Worm (Caenorhabditis elegans) whole organism, L3 larva: ENCODE results near the gene C09F5.1.
A peak's percentile ranks its signal among the peaks of the same experiment; 100 is the strongest.

Source experiments
- R02D3.7 ChIP-seq: fragments of 150-350 bp; optimal IDR thresholded peaks from 2 replicates; lab custom pipeline; 2014; ENCODE audit warnings: missing biosample characterization, missing genetic modification characterization
- ZK546.5 ChIP-seq: sonication (generic microtip); optimal IDR thresholded peaks from 2 replicates; lab custom pipeline; 2017; ENCODE audit warnings: missing biosample characterization, missing genetic modification characterization
- aly-2 ChIP-seq: fragments of 150-350 bp; optimal IDR thresholded peaks from 2 replicates; lab custom pipeline; 2014; ENCODE audit warnings: missing biosample characterization, missing genetic modification characterization
- ama-1 ChIP-seq: fragments of 150-350 bp; optimal IDR thresholded peaks from 2 replicates; lab custom pipeline; 2018
- ceh-16 ChIP-seq: sonication (generic microtip); optimal IDR thresholded peaks from 2 replicates; lab custom pipeline; 2017; ENCODE audit warnings: missing biosample characterization, missing genetic modification characterization
- ceh-28 ChIP-seq: fragments of 150-350 bp; optimal IDR thresholded peaks from 2 replicates; lab custom pipeline; 2014; ENCODE audit warnings: missing biosample characterization, missing genetic modification reagents, missing genetic modification characterization
- ceh-82 ChIP-seq: fragments of 150-350 bp; optimal IDR thresholded peaks from 2 replicates; lab custom pipeline; 2014; ENCODE audit warnings: missing biosample characterization, missing genetic modification characterization
- ceh-9 ChIP-seq: sonication (generic microtip); optimal IDR thresholded peaks from 2 replicates; lab custom pipeline; 2018; ENCODE audit warnings: missing biosample characterization, missing genetic modification characterization
- daf-12 ChIP-seq: fragments of 150-350 bp; optimal IDR thresholded peaks from 2 replicates; lab custom pipeline; 2014; ENCODE audit warnings: missing biosample characterization, missing genetic modification reagents, missing genetic modification characterization
- egl-27 ChIP-seq: sonication (generic microtip); optimal IDR thresholded peaks from 4 replicates; lab custom pipeline; 2017; ENCODE audit warnings: missing biosample characterization, missing genetic modification reagents, missing genetic modification characterization
- egl-5 ChIP-seq: fragments of 150-350 bp; optimal IDR thresholded peaks from 2 replicates; lab custom pipeline; 2017; ENCODE audit warnings: missing biosample characterization, missing genetic modification reagents, missing genetic modification characterization, inconsistent platforms
- elt-1 ChIP-seq: fragments of 150-350 bp; optimal IDR thresholded peaks from 2 replicates; lab custom pipeline; 2014; ENCODE audit warnings: missing biosample characterization, missing genetic modification characterization
- elt-2 ChIP-seq: sonication (generic microtip); optimal IDR thresholded peaks from 2 replicates; lab custom pipeline; 2016; ENCODE audit warnings: missing genetic modification reagents, mild to moderate bottlenecking, missing genetic modification characterization, missing compliant biosample characterization
- elt-3 ChIP-seq, 3 experiments: fragments of 150-350 bp in 1 of 3; sonication (generic microtip) in 2 of 3; optimal IDR thresholded peaks; 2 replicates in 2 of 3; 4 replicates in 1 of 3; lab custom pipeline; 2014 to 2017; ENCODE audit warnings: missing biosample characterization in 3 of 3, missing genetic modification characterization in 3 of 3
- eor-1 ChIP-seq, 2 experiments: fragments of 150-350 bp; optimal IDR thresholded peaks; 2 replicates each; lab custom pipeline; 2014 to 2018; ENCODE audit warnings: missing biosample characterization in 2 of 2, missing genetic modification characterization in 2 of 2
- fkh-10 ChIP-seq: sonication (generic microtip); optimal IDR thresholded peaks from 2 replicates; lab custom pipeline; 2017; ENCODE audit warnings: missing biosample characterization, missing genetic modification reagents, missing genetic modification characterization
- fkh-2 ChIP-seq: fragments of 150-350 bp; optimal IDR thresholded peaks from 2 replicates; lab custom pipeline; 2014; ENCODE audit warnings: missing biosample characterization, missing genetic modification reagents, missing genetic modification characterization
- fos-1 ChIP-seq: fragments of 150-350 bp; optimal IDR thresholded peaks from 2 replicates; lab custom pipeline; 2014; ENCODE audit warnings: missing biosample characterization, missing genetic modification characterization
- hmg-11 ChIP-seq: sonication (generic microtip); optimal IDR thresholded peaks from 2 replicates; lab custom pipeline; 2016; ENCODE audit warnings: missing genetic modification characterization, missing compliant biosample characterization
- jun-1 ChIP-seq: fragments of 150-350 bp; optimal IDR thresholded peaks from 2 replicates; lab custom pipeline; 2014; ENCODE audit warnings: missing biosample characterization, missing genetic modification reagents, missing genetic modification characterization
- lin-15B ChIP-seq: fragments of 150-350 bp; optimal IDR thresholded peaks from 2 replicates; lab custom pipeline; 2014; ENCODE audit warnings: missing biosample characterization, missing genetic modification characterization
- lin-39 ChIP-seq: fragments of 150-350 bp; optimal IDR thresholded peaks from 2 replicates; lab custom pipeline; 2018; ENCODE audit warnings: missing biosample characterization, missing genetic modification reagents, missing genetic modification characterization
- lsy-12 ChIP-seq: sonication (generic microtip); optimal IDR thresholded peaks from 2 replicates; lab custom pipeline; 2016; ENCODE audit warnings: mild to moderate bottlenecking, missing genetic modification characterization, missing compliant biosample characterization
- mdl-1 ChIP-seq: fragments of 150-350 bp; optimal IDR thresholded peaks from 2 replicates; lab custom pipeline; 2014; ENCODE audit warnings: missing biosample characterization, missing genetic modification characterization
- nfya-1 ChIP-seq: sonication (generic microtip); optimal IDR thresholded peaks from 2 replicates; lab custom pipeline; 2017; ENCODE audit warnings: missing genetic modification characterization, mild to moderate bottlenecking, missing compliant biosample characterization, antibody characterized with exemption, moderate library complexity; ENCODE audit not compliant: insufficient read depth
- nhr-11 ChIP-seq: fragments of 150-350 bp; optimal IDR thresholded peaks from 2 replicates; lab custom pipeline; 2014; ENCODE audit warnings: missing biosample characterization, missing genetic modification characterization
- nhr-12 ChIP-seq: fragments of 150-350 bp; optimal IDR thresholded peaks from 2 replicates; lab custom pipeline; 2014; ENCODE audit warnings: missing biosample characterization, missing genetic modification characterization
- nhr-23 ChIP-seq: fragments of 150-350 bp; optimal IDR thresholded peaks from 2 replicates; lab custom pipeline; 2014; ENCODE audit warnings: missing biosample characterization, missing genetic modification reagents, missing genetic modification characterization
- nhr-237 ChIP-seq: fragments of 150-350 bp; optimal IDR thresholded peaks from 2 replicates; lab custom pipeline; 2014; ENCODE audit warnings: missing biosample characterization, missing genetic modification characterization
- nhr-25 ChIP-seq: sonication (generic microtip); optimal IDR thresholded peaks from 2 replicates; lab custom pipeline; 2017; ENCODE audit warnings: missing biosample characterization, missing genetic modification characterization
- nhr-28 ChIP-seq: fragments of 150-350 bp; optimal IDR thresholded peaks from 2 replicates; lab custom pipeline; 2014; ENCODE audit warnings: missing biosample characterization, missing genetic modification characterization
- nhr-43 ChIP-seq: sonication (generic microtip); optimal IDR thresholded peaks from 2 replicates; lab custom pipeline; 2016; ENCODE audit warnings: mild to moderate bottlenecking, missing genetic modification characterization, missing compliant biosample characterization; ENCODE audit not compliant: poor library complexity, severe bottlenecking
- nhr-67 ChIP-seq: fragments of 150-350 bp; optimal IDR thresholded peaks from 2 replicates; lab custom pipeline; 2014; ENCODE audit warnings: missing biosample characterization, missing genetic modification characterization
- nhr-77 ChIP-seq: fragments of 150-350 bp; optimal IDR thresholded peaks from 2 replicates; lab custom pipeline; 2014; ENCODE audit warnings: missing biosample characterization, missing genetic modification characterization
- pha-4 ChIP-seq: fragments of 150-350 bp; optimal IDR thresholded peaks from 2 replicates; lab custom pipeline; 2014; ENCODE audit warnings: missing biosample characterization, missing genetic modification reagents, missing genetic modification characterization
- pqm-1 ChIP-seq: fragments of 150-350 bp; optimal IDR thresholded peaks from 2 replicates; lab custom pipeline; 2017; ENCODE audit warnings: missing biosample characterization, missing genetic modification characterization, inconsistent platforms
- sea-2 ChIP-seq: fragments of 150-350 bp; sonication (generic microtip); optimal IDR thresholded peaks from 4 replicates; lab custom pipeline; 2014; ENCODE audit warnings: missing biosample characterization, missing genetic modification reagents, missing genetic modification characterization
- skn-1 ChIP-seq: fragments of 150-350 bp; optimal IDR thresholded peaks from 2 replicates; lab custom pipeline; 2014; ENCODE audit warnings: missing biosample characterization, missing genetic modification characterization
- snpc-4 ChIP-seq: fragments of 150-350 bp; optimal IDR thresholded peaks from 2 replicates; lab custom pipeline; 2014; ENCODE audit warnings: missing biosample characterization, missing genetic modification characterization
- tbx-2 ChIP-seq: sonication (generic microtip); optimal IDR thresholded peaks from 2 replicates; lab custom pipeline; 2016; ENCODE audit warnings: mild to moderate bottlenecking, missing genetic modification characterization, missing compliant biosample characterization
- unc-39 ChIP-seq: sonication (generic microtip); optimal IDR thresholded peaks from 4 replicates; lab custom pipeline; 2017; ENCODE audit warnings: missing biosample characterization, missing genetic modification characterization
- unc-62 ChIP-seq: fragments of 150-350 bp; sonication (generic microtip); optimal IDR thresholded peaks from 4 replicates; lab custom pipeline; 2014; ENCODE audit warnings: missing biosample characterization, missing genetic modification reagents, missing genetic modification characterization
- zag-1 ChIP-seq: fragments of 150-350 bp; optimal IDR thresholded peaks from 2 replicates; lab custom pipeline; 2014; ENCODE audit warnings: missing biosample characterization, missing genetic modification characterization
- ztf-11 ChIP-seq: fragments of 150-350 bp; optimal IDR thresholded peaks from 2 replicates; lab custom pipeline; 2014; ENCODE audit warnings: missing biosample characterization, missing genetic modification characterization
- ztf-4 ChIP-seq: fragments of 150-350 bp; optimal IDR thresholded peaks from 2 replicates; lab custom pipeline; 2014; ENCODE audit warnings: missing biosample characterization, missing genetic modification characterization

The C09F5.1 gene

ce11 chrIII:626091-626490 is 32.4 kb upstream of the C09F5.1 start:
- TF ChIP-seq jun-1 (tag; lab: Kevin White, UChicago) (no peak), sea-2 (GFP tag; lab: Kevin White, UChicago) (no peak), zag-1 (no peak), fkh-10 (no peak), ztf-4 (tag; lab: Kevin White, UChicago) (no peak), nhr-23 (tag; lab: Kevin White, UChicago) (no peak), snpc-4 (tag; lab: Kevin White, UChicago) (no peak), ama-1 (no peak), nhr-77 (tag; lab: Kevin White, UChicago) (no peak), daf-12 (no peak), nhr-67 (no peak), ceh-16 (tag; lab: Kevin White, UChicago) (no peak), egl-27 (no peak), nhr-11 (tag; lab: Kevin White, UChicago) (no peak), mdl-1 (tag; lab: Kevin White, UChicago) (no peak), nhr-25 (no peak), ceh-28 (tag; lab: Kevin White, UChicago) (no peak), nhr-237 (tag; lab: Kevin White, UChicago) (no peak)

- no peak for TF ChIP-seq skn-1 (tag; lab: Kevin White, UChicago)
Observed at ce11 chrIII:627838-628237, 30.7 kb upstream of the C09F5.1 start, which contains the start of gene T19C3.5. Gene T19C3.5, minus strand, starts transcription at chrIII:627938.

DNA sequence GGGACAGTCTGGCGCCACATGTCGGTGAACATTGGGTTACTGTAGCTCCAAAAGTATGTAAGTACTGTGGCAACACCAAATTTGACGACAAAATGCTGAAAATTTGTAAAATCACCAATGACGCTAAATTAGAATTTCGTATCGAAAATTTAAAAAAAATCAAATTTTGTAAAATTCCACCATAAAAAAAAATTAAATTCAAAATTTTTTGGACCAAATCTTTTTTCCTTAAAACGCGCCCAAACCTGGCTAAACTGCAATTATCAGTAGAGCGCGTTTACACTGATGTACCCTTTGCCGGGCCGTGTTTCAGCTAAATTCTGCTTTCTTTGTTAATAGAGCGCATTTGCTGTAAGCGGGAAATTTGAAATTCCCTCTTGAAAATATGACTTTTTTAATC is 27.1 kb upstream of the C09F5.1 start, which contains the start of gene T19C3.6:
TSS of gene T19C3.6 (minus strand) at position 101 of the 400 bp plus-strand sequence.
- TF ChIP-seq egl-5 (tag; lab: Kevin White, UChicago) (no peak), egl-27 (no peak), jun-1 (tag; lab: Kevin White, UChicago) (no peak), nhr-28 (tag; lab: Kevin White, UChicago) (no peak), elt-1 (tag; lab: Kevin White, UChicago) (no peak), fos-1 (tag; lab: Kevin White, UChicago) (no peak)

- TF ChIP-seq aly-2 (tag; lab: Kevin White, UChicago) (no peak), ceh-82 (tag; lab: Kevin White, UChicago) (no peak), ceh-9 (tag; lab: Kevin White, UChicago) (no peak), jun-1 (tag; lab: Kevin White, UChicago) (no peak), R02D3.7 (tag; lab: Kevin White, UChicago) (no peak), nhr-23 (tag; lab: Kevin White, UChicago) (peak; percentile 23), nhr-67 (no peak), tbx-2 (tag; lab: Kevin White, UChicago) (no peak), daf-12 (no peak), nhr-25 (no peak), ZK546.5 (tag; lab: Kevin White, UChicago) (no peak), lin-39 (tag; lab: Kevin White, UChicago) (peak; percentile 8), elt-3 (tag; optimal IDR thresholded peaks at IDR 0.05; lab: Kevin White, UChicago) (no peak), nhr-12 (no peak), skn-1 (tag; lab: Kevin White, UChicago) (no peak), fos-1 (tag; lab: Kevin White, UChicago) (no peak), hmg-11 (peak; percentile 56), pha-4 (tag; lab: Kevin White, UChicago) (peak; percentile 46), eor-1 (tag; optimal IDR thresholded peaks at IDR 0.05; lab: Kevin White, UChicago) (no peak), snpc-4 (tag; lab: Kevin White, UChicago) (peak; percentile 11), nhr-11 (tag; lab: Kevin White, UChicago) (no peak), fkh-2 (tag; lab: Kevin White, UChicago) (no peak), egl-5 (tag; lab: Kevin White, UChicago) (no peak), ama-1 (no peak), elt-1 (tag; lab: Kevin White, UChicago) (no peak), egl-27 (no peak), nhr-237 (tag; lab: Kevin White, UChicago) (no peak), nhr-43 (tag; lab: Kevin White, UChicago) (no peak), unc-62 (GFP tag; lab: Kevin White, UChicago) (no peak), ztf-11 (tag; lab: Kevin White, UChicago) (no peak), unc-39 (tag; lab: Kevin White, UChicago) (no peak), zag-1 (no peak), nhr-77 (tag; lab: Kevin White, UChicago) (no peak), ztf-4 (tag; lab: Kevin White, UChicago) (no peak), pqm-1 (no peak), nfya-1 (tag; lab: Kevin White, UChicago) (peak; percentile 41), lsy-12 (tag; lab: Kevin White, UChicago) (no peak), nhr-28 (tag; lab: Kevin White, UChicago) (no peak), elt-2 (tag; lab: Kevin White, UChicago) (no peak), sea-2 (GFP tag; lab: Kevin White, UChicago) (no peak), lin-15B (tag; lab: Kevin White, UChicago) (peak; percentile 22), fkh-10 (no peak), mdl-1 (tag; lab: Kevin White, UChicago) (no peak)
Observed at ce11 chrIII:634618-635017, 23.9 kb upstream of the C09F5.1 start, which contains the start of gene fem-2. Gene fem-2, minus strand, starts transcription at chrIII:634626.
